Worm (Caenorhabditis elegans) whole organism, early embryonic: ENCODE results near the gene F12E12.2.

Experiments
- B0310.2 ChIP-seq: sonication (generic microtip); optimal IDR thresholded peaks from 2 replicates; lab custom pipeline; 2016; ENCODE audit warnings: mild to moderate bottlenecking, missing genetic modification characterization, missing compliant biosample characterization
- F13C5.2 ChIP-seq: sonication (generic microtip); optimal IDR thresholded peaks from 2 replicates; lab custom pipeline; 2017; ENCODE audit warnings: mild to moderate bottlenecking, missing genetic modification characterization, inconsistent platforms, missing compliant biosample characterization
- aly-1 ChIP-seq: sonication (generic microtip); optimal IDR thresholded peaks from 2 replicates; lab custom pipeline; 2016; ENCODE audit warnings: missing genetic modification characterization, missing compliant biosample characterization
- ama-1 ChIP-seq: fragments of 150-350 bp; optimal IDR thresholded peaks from 2 replicates; lab custom pipeline; 2014
- ceh-13 ChIP-seq: fragments of 200-800 bp; sonication (Bioruptor generic); optimal IDR thresholded peaks from 2 replicates; lab custom pipeline; 2018; ENCODE audit warnings: mild to moderate bottlenecking, missing genetic modification characterization, missing compliant biosample characterization
- ceh-36 ChIP-seq: sonication (generic microtip); optimal IDR thresholded peaks from 2 replicates; lab custom pipeline; 2016; ENCODE audit warnings: missing genetic modification characterization, inconsistent platforms, missing compliant biosample characterization
- ets-7 ChIP-seq: sonication (generic microtip); optimal IDR thresholded peaks from 2 replicates; lab custom pipeline; 2016; ENCODE audit warnings: missing genotype, missing genetic modification characterization, missing compliant biosample characterization
- flt-1 ChIP-seq: fragments of 200-800 bp; sonication (Bioruptor generic); IDR thresholded peaks from 2 replicates; pipeline ENCODE4 v1.3.6; 2022; ENCODE audit warnings: missing genetic modification characterization, missing compliant biosample characterization
- hmbx-1 ChIP-seq: sonication (generic microtip); optimal IDR thresholded peaks from 2 replicates; lab custom pipeline; 2016; ENCODE audit warnings: mild to moderate bottlenecking, missing genetic modification characterization, missing compliant biosample characterization
- hmg-4 ChIP-seq: fragments of 200-800 bp; sonication (Bioruptor generic); optimal IDR thresholded peaks from 2 replicates; lab custom pipeline; 2018; ENCODE audit warnings: mild to moderate bottlenecking, missing genetic modification characterization, missing compliant biosample characterization
- hnd-1 ChIP-seq: sonication (generic microtip); optimal IDR thresholded peaks from 2 replicates; lab custom pipeline; 2016; ENCODE audit warnings: missing genetic modification characterization, missing compliant biosample characterization
- pes-1 ChIP-seq: fragments of 200-800 bp; sonication (Bioruptor generic); IDR thresholded peaks from 2 replicates; pipeline ENCODE4 v1.3.6; 2022; ENCODE audit warnings: missing genetic modification reagents, missing genetic modification characterization, missing compliant biosample characterization
- scrt-1 ChIP-seq: fragments of 200-800 bp; sonication (Bioruptor generic); IDR thresholded peaks from 2 replicates; pipeline ENCODE4 v1.3.6; 2022; ENCODE audit warnings: missing genetic modification characterization, missing compliant biosample characterization
- sea-1 ChIP-seq: fragments of 200-800 bp; sonication (Bioruptor generic); conservative IDR thresholded peaks from 2 replicates; pipeline ENCODE4 v1.3.6; 2022; ENCODE audit warnings: missing genetic modification characterization, missing compliant biosample characterization
- tbx-11 ChIP-seq: fragments of 200-800 bp; sonication (Bioruptor generic); IDR thresholded peaks from 2 replicates; pipeline ENCODE4 v1.3.6; 2022; ENCODE audit warnings: missing genetic modification characterization, missing compliant biosample characterization
- tbx-37 ChIP-seq: fragments of 200-800 bp; sonication (Bioruptor generic); conservative IDR thresholded peaks from 2 replicates; pipeline ENCODE4 v1.3.6; 2022; ENCODE audit warnings: missing genetic modification reagents, missing genetic modification characterization, missing compliant biosample characterization
- tra-4 ChIP-seq: sonication (generic microtip); optimal IDR thresholded peaks from 2 replicates; lab custom pipeline; 2017; ENCODE audit warnings: missing genetic modification characterization, missing compliant biosample characterization

Gene F12E12.2

DNA sequence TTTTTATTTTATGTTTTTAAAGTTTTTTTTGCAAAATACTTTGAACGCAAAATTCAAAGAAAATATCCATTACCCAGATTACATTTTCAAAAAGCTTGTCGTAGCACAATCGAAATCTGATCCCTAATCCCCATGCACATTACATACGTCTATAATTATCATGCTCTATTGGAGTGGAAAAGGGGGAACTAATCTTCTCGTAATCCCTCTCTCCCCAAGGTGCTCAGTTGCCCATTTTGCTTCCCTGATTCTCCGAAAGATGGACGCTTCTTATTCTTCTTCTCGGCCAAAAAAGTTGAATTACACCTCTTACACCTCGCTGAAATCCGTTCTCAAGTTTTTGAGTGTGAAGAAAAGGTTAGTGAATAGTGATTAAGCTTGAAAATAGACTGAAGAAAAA is 28.7 kb upstream of the F12E12.2 start, which contains the start of gene fbxc-53:
fbxc-53 (plus strand) TSS at position 245 of the 400 bp plus-strand sequence.
- TF ChIP-seq hnd-1 (tag; lab: Kevin White, UChicago) (no peak), ceh-36 (tag; lab: Kevin White, UChicago) (peak; percentile 51)

DNA sequence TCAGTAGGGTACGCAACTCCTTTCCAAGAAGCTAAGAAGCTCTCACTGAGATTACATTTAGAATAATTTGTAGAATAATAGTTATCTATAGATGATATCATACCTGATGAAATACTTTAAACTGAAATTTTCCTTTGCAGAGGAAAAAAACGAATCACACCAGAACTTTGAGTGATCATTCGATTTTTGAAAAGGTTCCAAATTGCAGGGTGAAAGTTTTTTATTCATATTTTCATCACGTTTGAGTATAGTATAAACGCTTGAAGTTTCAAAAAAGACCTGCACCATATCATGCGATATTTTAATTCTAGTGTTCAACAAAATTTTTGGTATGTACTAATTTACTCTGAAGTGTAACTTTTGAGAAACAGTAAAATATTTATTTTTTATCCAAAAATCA is 25.2 kb upstream of the F12E12.2 start, which contains the start of gene srh-100:
srh-100 (minus strand) TSS at position 101 of the 400 bp plus-strand sequence.
- TF ChIP-seq flt-1 (GFP tag; lab: Robert Waterston, UW) (no peak), ama-1 (lab: Kevin White, UChicago) (no peak), sea-1 (GFP tag; lab: Robert Waterston, UW) (no peak), scrt-1 (GFP tag; lab: Robert Waterston, UW) (no peak), tra-4 (no peak), tbx-11 (GFP tag; lab: Robert Waterston, UW) (no peak), tbx-37 (no peak), pes-1 (GFP tag; lab: Robert Waterston, UW) (no peak), ets-7 (tag; lab: Kevin White, UChicago) (no peak), ceh-36 (tag; lab: Kevin White, UChicago) (no peak), F13C5.2 (tag; lab: Kevin White, UChicago) (no peak), ceh-13 (GFP tag; lab: Kevin White, UChicago) (no peak), hmg-4 (GFP tag; lab: Kevin White, UChicago) (no peak)

DNA sequence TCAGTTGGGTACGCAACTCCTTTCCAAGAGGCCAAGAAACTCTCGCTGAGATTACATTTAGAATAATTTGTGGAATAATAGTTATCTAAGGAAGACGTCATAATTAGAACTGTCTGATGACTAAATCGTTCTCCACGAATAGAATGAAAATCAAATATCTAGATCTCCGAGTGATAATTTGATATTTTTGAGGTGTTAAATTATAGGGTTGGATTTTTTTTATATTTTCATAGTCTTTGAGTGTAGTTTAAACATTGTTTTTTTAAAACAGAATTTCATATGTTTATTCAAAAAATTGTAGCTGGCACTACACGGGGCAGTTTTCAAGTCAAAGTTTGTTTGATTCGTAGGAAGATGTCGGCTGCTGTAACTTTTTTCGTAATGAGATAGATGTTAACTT is 23.3 kb upstream of the F12E12.2 start, which contains the start of gene srh-99:
srh-99 (minus strand) TSS at position 101 of the 400 bp plus-strand sequence.
- no peak for TF ChIP-seq aly-1 (tag; lab: Kevin White, UChicago)
- TF ChIP-seq ceh-36 (tag; lab: Kevin White, UChicago), result no peak
- no peak for TF ChIP-seq F13C5.2 (tag; lab: Kevin White, UChicago)
- no peak for TF ChIP-seq scrt-1 (GFP tag; lab: Robert Waterston, UW)
- TF ChIP-seq tbx-11 (GFP tag; lab: Robert Waterston, UW), result no peak
- no peak for TF ChIP-seq flt-1 (GFP tag; lab: Robert Waterston, UW)
- TF ChIP-seq hnd-1 (tag; lab: Kevin White, UChicago), result no peak

DNA sequence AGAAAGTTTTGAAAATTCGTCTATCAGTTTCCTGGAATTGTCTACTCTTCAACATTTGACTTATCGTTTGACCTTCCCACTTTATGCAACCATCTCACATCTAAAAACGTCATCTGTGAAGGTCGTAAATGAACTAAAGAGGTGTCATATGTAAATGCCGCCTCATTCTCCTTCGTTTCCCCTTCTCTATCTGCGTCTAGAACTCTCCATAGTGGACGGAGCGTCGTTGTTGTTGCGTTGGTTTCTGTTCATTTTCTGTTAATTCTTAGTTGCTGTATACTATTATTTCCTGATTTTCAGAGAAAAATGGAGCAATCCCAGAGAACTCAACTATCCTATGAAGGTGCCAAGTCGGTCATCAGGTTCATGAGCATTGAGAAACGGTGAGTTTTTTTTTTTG is 22.8 kb upstream of the F12E12.2 start, which contains the start of gene fbxc-52:
fbxc-52 (plus strand) TSS at position 301 of the 400 bp plus-strand sequence.
- TF ChIP-seq aly-1 (tag; lab: Kevin White, UChicago), result no peak
- no peak for TF ChIP-seq F13C5.2 (tag; lab: Kevin White, UChicago)
- no peak for TF ChIP-seq ama-1 (lab: Kevin White, UChicago)
- no peak for TF ChIP-seq tbx-11 (GFP tag; lab: Robert Waterston, UW)
- TF ChIP-seq hnd-1 (tag; lab: Kevin White, UChicago), result no peak
- TF ChIP-seq pes-1 (GFP tag; lab: Robert Waterston, UW), result no peak
- no peak for TF ChIP-seq ceh-36 (tag; lab: Kevin White, UChicago)
- no peak for TF ChIP-seq sea-1 (GFP tag; lab: Robert Waterston, UW)

DNA sequence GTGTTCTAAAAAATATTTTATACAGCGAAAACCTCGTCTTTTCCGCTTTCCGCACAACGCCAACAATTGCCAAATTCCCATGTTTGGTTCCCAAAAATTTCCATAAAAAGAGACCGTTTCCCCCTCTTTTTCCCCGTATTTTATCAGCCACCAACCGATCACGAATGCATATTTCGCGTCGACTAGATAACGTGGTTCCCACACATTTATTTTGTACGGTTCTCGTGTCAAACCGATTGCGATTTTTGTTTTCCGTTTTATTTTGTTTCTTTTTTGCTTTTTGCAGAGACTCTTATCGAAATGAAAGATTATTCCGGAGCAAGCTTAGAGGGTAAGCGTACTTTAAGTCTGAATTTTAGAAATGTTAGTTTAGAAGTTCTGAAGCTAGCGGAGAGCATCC is 18.7 kb upstream of the F12E12.2 start, which contains the start of gene C46E10.3:
C46E10.3 (plus strand) TSS at position 301 of the 400 bp plus-strand sequence.
- TF ChIP-seq ceh-13 (GFP tag; lab: Kevin White, UChicago), result no peak

DNA sequence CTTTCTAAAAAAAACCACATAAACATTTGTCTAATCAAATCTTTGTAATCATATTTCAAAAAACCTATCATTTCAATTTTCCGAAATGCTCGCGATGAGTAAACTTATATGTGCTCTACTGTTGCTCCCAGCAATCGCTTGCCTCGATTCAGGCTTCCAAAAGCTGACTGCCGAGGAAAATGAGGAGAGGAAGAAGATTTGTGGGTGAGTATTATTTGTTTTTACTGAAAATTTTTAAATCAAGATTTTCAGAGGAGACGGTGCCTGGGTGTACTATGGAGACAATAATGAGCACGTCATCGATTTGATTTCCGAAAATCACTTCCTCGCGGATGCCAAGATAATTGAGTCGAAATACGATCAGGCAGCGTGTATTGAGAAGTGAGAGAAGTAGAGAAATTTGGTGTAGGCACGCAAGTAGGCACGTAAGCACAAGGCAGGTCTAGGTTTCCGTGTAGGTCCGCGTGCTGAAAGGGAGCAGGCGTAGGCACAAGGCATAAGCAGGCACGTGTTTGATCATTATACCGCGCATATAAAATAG is 15.5 kb upstream of the F12E12.2 start, which contains the start of gene C46E10.1:
C46E10.1 (plus strand) TSS at position 51 of the 541 bp plus-strand sequence.
- no peak for TF ChIP-seq ama-1 (lab: Kevin White, UChicago)
- no peak for TF ChIP-seq pes-1 (GFP tag; lab: Robert Waterston, UW)
- TF ChIP-seq flt-1 (GFP tag; lab: Robert Waterston, UW), result no peak
- no peak for TF ChIP-seq aly-1 (tag; lab: Kevin White, UChicago)
- TF ChIP-seq hmbx-1, result no peak
- no peak for TF ChIP-seq sea-1 (GFP tag; lab: Robert Waterston, UW)
- no peak for TF ChIP-seq tra-4
- TF ChIP-seq tbx-37, result no peak
- TF ChIP-seq scrt-1 (GFP tag; lab: Robert Waterston, UW), result no peak

DNA sequence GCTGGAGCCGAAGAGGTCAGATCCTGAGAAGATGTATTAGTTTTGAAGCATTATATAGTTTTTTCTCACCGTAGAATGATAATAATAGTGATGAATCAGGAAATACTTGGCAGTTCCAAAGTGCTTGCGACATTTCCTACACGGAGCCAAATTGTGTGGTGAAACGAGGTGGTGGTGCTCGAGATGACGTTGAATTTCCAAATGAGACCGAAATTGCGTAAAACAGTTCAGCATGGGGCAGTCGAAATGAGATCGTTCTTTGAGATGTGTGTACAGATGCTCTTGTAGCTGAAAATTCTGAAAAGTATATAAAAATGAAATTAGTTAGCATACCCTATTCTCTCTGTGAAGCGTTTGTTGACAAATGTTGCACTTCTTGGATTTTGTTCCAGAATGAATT is 11.8 kb upstream of the F12E12.2 start, which contains the start of gene C46E10.8:
C46E10.8 (minus strand) TSS at position 101 of the 400 bp plus-strand sequence.
- TF ChIP-seq pes-1 (GFP tag; lab: Robert Waterston, UW) (no peak), hnd-1 (tag; lab: Kevin White, UChicago) (no peak), sea-1 (GFP tag; lab: Robert Waterston, UW) (no peak), tra-4 (no peak), tbx-11 (GFP tag; lab: Robert Waterston, UW) (no peak), scrt-1 (GFP tag; lab: Robert Waterston, UW) (no peak), aly-1 (tag; lab: Kevin White, UChicago) (no peak), tbx-37 (no peak), F13C5.2 (tag; lab: Kevin White, UChicago) (no peak), ceh-36 (tag; lab: Kevin White, UChicago) (no peak), ama-1 (lab: Kevin White, UChicago) (no peak), hmg-4 (GFP tag; lab: Kevin White, UChicago) (no peak), hmbx-1 (no peak), flt-1 (GFP tag; lab: Robert Waterston, UW) (no peak), ceh-13 (GFP tag; lab: Kevin White, UChicago) (no peak), ets-7 (tag; lab: Kevin White, UChicago) (no peak), B0310.2 (no peak)

DNA sequence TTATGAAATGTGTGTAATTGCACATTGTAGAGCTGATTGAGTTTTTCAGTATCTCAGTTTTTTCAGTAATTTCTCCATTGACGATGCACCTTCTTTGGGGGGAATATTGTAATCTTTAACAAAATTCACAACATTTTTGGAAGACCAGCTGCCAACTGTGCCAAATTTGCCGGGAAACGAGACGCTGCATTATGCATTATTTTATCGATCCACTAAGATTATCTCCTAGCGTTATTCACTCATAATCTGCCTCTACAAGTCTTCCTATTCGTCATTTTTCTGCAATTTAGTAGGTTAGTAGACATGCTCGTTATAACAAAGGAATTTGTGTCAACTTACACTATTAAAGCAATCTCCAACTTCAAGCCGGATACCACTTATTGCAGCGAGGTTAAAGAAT is 8.0 kb upstream of the F12E12.2 start, which contains the start of the genes sdz-12 and bath-31:
sdz-12 (minus strand) TSS at position 101 of the 400 bp plus-strand sequence.
bath-31 (plus strand) TSS at position 251 of the 400 bp plus-strand sequence.
- TF ChIP-seq F13C5.2 (tag; lab: Kevin White, UChicago), result no peak
